Fruit fly (Drosophila melanogaster) whole organism, adult: Measurements from ENCODE around the gene X11L.

Experiments
- CG12768 ChIP-seq: fragments of 200-800 bp; sonication (Bioruptor generic); optimal IDR thresholded peaks from 2 replicates; lab custom pipeline; 2017; ENCODE audit warnings: missing biosample characterization, missing genetic modification characterization, mild to moderate bottlenecking, moderate library complexity, missing genetic modification reagents
- CG1620 ChIP-seq: fragments of 200-800 bp; sonication (Bioruptor generic); optimal IDR thresholded peaks from 2 replicates; lab custom pipeline; 2016; ENCODE audit warnings: missing biosample characterization, missing genetic modification characterization

DNA sequence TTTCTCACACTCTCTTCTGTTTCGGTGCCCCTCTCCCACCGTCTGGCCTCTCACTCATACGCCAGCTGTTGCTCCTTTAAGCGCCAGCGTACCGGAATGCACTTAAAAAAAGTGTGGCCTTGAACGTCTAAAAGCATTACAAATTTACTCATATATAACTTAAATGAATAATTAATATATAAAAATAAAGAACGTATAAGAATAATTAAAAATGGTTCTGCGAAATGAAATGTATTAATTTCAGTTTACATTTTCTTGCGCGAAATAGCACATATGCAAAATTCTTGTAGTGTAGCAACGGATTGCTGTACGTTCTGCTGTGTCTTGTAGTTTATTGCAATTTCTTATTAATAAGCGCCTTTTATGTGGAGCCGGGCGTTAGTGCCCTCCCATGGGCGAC lies 36.8 kb upstream of the X11L start:
- TF ChIP-seq CG1620 (GFP tag; lab: Kevin White, UChicago) (no peak), CG12768 (GFP tag; lab: Kevin White, UChicago) (no peak)
